Worm (Caenorhabditis elegans) whole organism, dauer: ENCODE data around the gene ZC196.4.
"Not testable (repeated sequence)": the region's sequence is repeated elsewhere in the genome, so short reads cannot be mapped to it uniquely, and the experiment has no call there.

ENCODE experiments used
- unc-62 ChIP-seq: sonication (generic microtip); optimal IDR thresholded peaks from 2 replicates; lab custom pipeline; 2017; ENCODE audit warnings: missing biosample characterization, missing genetic modification reagents, missing genetic modification characterization

The ZC196.4 gene

ce11 chrV:8732934-8733333, at the start of gene ZC196.4:
Gene ZC196.4, plus strand, starts transcription at chrV:8733106.
- TF ChIP-seq unc-62 (GFP tag; lab: Kevin White, UChicago) = no peak

- TF ChIP-seq unc-62 (GFP tag; lab: Kevin White, UChicago) = no peak
Measured at ce11 chrV:8683787-8684186, 49.1 kb upstream of the ZC196.4 start.

ce11 chrV:8686764-8687163, 46.1 kb upstream of the ZC196.4 start, which contains the start of gene ZC190.7:
Gene ZC190.7, minus strand, starts transcription at chrV:8686864.
- TF ChIP-seq unc-62 (GFP tag; lab: Kevin White, UChicago) = no peak

ce11 chrV:8687707-8688106, 45.2 kb upstream of the ZC196.4 start, which contains the start of gene ZC190.8:
Gene ZC190.8, minus strand, starts transcription at chrV:8687807.
- TF ChIP-seq unc-62 (GFP tag; lab: Kevin White, UChicago) = no peak

ce11 chrV:8696218-8696617, 36.7 kb upstream of the ZC196.4 start, which contains the start of gene ZC190.10:
Gene ZC190.10, minus strand, starts transcription at chrV:8696318.
- TF ChIP-seq unc-62 (GFP tag; lab: Kevin White, UChicago) = not testable (repeated sequence)

ce11 chrV:8711910-8712309, 21.0 kb upstream of the ZC196.4 start, which contains the start of gene ZC178.2:
Gene ZC178.2, minus strand, starts transcription at chrV:8712010.
- TF ChIP-seq unc-62 (GFP tag; lab: Kevin White, UChicago) = no peak

- TF ChIP-seq unc-62 (GFP tag; lab: Kevin White, UChicago) = no peak
Measured at ce11 chrV:8716175-8716574, 16.7 kb upstream of the ZC196.4 start, which contains the start of gene glr-5. Gene glr-5, plus strand, starts transcription at chrV:8716495.

- no peak for TF ChIP-seq unc-62 (GFP tag; lab: Kevin White, UChicago)
Measured at ce11 chrV:8718399-8718798, 14.5 kb upstream of the ZC196.4 start.

ce11 chrV:8722160-8722559, 10.7 kb upstream of the ZC196.4 start, which contains the start of gene ZC196.8:
Gene ZC196.8, minus strand, starts transcription at chrV:8722260.
- TF ChIP-seq unc-62 (GFP tag; lab: Kevin White, UChicago) = not testable (repeated sequence)

ce11 chrV:8726228-8726627, 6.7 kb upstream of the ZC196.4 start, which contains the start of gene droe-8:
Gene droe-8, plus strand, starts transcription at chrV:8726528.
- TF ChIP-seq unc-62 (GFP tag; lab: Kevin White, UChicago) = not testable (repeated sequence)

ce11 chrV:8727077-8727476, 5.8 kb upstream of the ZC196.4 start, which contains the start of gene ZC196.9:
Gene ZC196.9, minus strand, starts transcription at chrV:8727177.
- no peak for TF ChIP-seq unc-62 (GFP tag; lab: Kevin White, UChicago)

ce11 chrV:8729100-8729499, 3.8 kb upstream of the ZC196.4 start, which contains the start of gene ZC196.5:
Gene ZC196.5, plus strand, starts transcription at chrV:8729400.
- no peak for TF ChIP-seq unc-62 (GFP tag; lab: Kevin White, UChicago)

ce11 chrV:8730991-8731390, 1.9 kb upstream of the ZC196.4 start:
- no peak for TF ChIP-seq unc-62 (GFP tag; lab: Kevin White, UChicago)

ce11 chrV:8736369-8736768, 3.5 kb downstream of the ZC196.4 start, which contains the start of gene ZC196.3:
Gene ZC196.3, plus strand, starts transcription at chrV:8736669.
- TF ChIP-seq unc-62 (GFP tag; lab: Kevin White, UChicago) = no peak

ce11 chrV:8739136-8739535, 6.2 kb downstream of the ZC196.4 start, which contains the start of gene ZC196.2:
Gene ZC196.2, plus strand, starts transcription at chrV:8739436.
- no peak for TF ChIP-seq unc-62 (GFP tag; lab: Kevin White, UChicago)

ce11 chrV:8745858-8746257, 13.0 kb downstream of the ZC196.4 start, which contains the start of gene B0507.6:
Gene B0507.6, plus strand, starts transcription at chrV:8746158.
- no peak for TF ChIP-seq unc-62 (GFP tag; lab: Kevin White, UChicago)

ce11 chrV:8753395-8753794, 20.5 kb downstream of the ZC196.4 start, which contains the start of gene B0507.5:
Gene B0507.5, plus strand, starts transcription at chrV:8753695.
- no peak for TF ChIP-seq unc-62 (GFP tag; lab: Kevin White, UChicago)
